Fruit fly (Drosophila melanogaster) whole organism, prepupa: Measurements from ENCODE around the gene sage.
A peak's percentile ranks its signal among the peaks of the same experiment; 100 is the strongest.

Experiments used
- CG11294 ChIP-seq: fragments of 200-800 bp; sonication (Bioruptor generic); IDR thresholded peaks from 2 replicates; pipeline ENCODE4 v1.3.6; 2022; ENCODE audit warnings: missing biosample characterization, missing genetic modification characterization
- CG15336 ChIP-seq: fragments of 200-800 bp; sonication (Bioruptor generic); IDR thresholded peaks from 2 replicates; pipeline ENCODE4 v1.3.6; 2022; ENCODE audit warnings: missing biosample characterization, missing genetic modification characterization
- CG4318 ChIP-seq: fragments of 200-800 bp; sonication (Bioruptor generic); optimal IDR thresholded peaks from 3 replicates; lab custom pipeline; 2017; ENCODE audit warnings: missing biosample characterization, mild to moderate bottlenecking, missing genetic modification characterization
- Lpt ChIP-seq: fragments of 200-800 bp; sonication (Bioruptor generic); optimal IDR thresholded peaks from 3 replicates; lab custom pipeline; 2016; ENCODE audit warnings: missing biosample characterization, missing genetic modification characterization
- acj6 ChIP-seq: fragments of 200-800 bp; sonication (Bioruptor generic); optimal IDR thresholded peaks from 3 replicates; lab custom pipeline; 2016; ENCODE audit warnings: missing biosample characterization, missing genetic modification characterization
- dac ChIP-seq: fragments of 200-800 bp; sonication (Bioruptor generic); optimal IDR thresholded peaks from 2 replicates; lab custom pipeline; 2017; ENCODE audit warnings: missing biosample characterization, mild to moderate bottlenecking, missing genetic modification characterization
- lz ChIP-seq: fragments of 200-800 bp; sonication (Bioruptor generic); optimal IDR thresholded peaks from 3 replicates; lab custom pipeline; 2016; ENCODE audit warnings: missing biosample characterization, missing genetic modification characterization
- salr ChIP-seq, 2 experiments: fragments of 200-800 bp; sonication (Bioruptor generic); optimal IDR thresholded peaks; 3 replicates each; lab custom pipeline; 2016 to 2018; ENCODE audit warnings: missing biosample characterization in 2 of 2, missing genetic modification characterization in 2 of 2, mild to moderate bottlenecking in 1 of 2
- svp ChIP-seq: fragments of 200-800 bp; sonication (Bioruptor generic); peaks from one replicate; lab custom pipeline; 2016; ENCODE audit warnings: missing biosample characterization, missing genetic modification characterization

- TF ChIP-seq acj6 (GFP tag; lab: Kevin White, UChicago): no peak
- peak; percentile 35 for TF ChIP-seq lz (GFP tag; lab: Kevin White, UChicago)
- TF ChIP-seq CG11294 (GFP tag; lab: Robert Waterston, UW): no peak
- TF ChIP-seq dac (GFP tag; lab: Kevin White, UChicago): no peak
- peak; percentile 34 for TF ChIP-seq Lpt (GFP tag; lab: Kevin White, UChicago)
- TF ChIP-seq CG4318 (GFP tag; lab: Kevin White, UChicago): no peak
- TF ChIP-seq salr (GFP tag; optimal IDR thresholded peaks at IDR 0.05; lab: Kevin White, UChicago): no peak
- TF ChIP-seq svp: peak; percentile 81
- TF ChIP-seq CG15336 (GFP tag; lab: Robert Waterston, UW): no peak; the same call in 1 of the 2 replicates
Observed at dm6 chr3R:9236883-9237267, 27.1 kb downstream of the sage start.
